Worm (Caenorhabditis elegans): Measurements from ENCODE around the gene F40C5.2.
"Not testable (repeated sequence)": the region's sequence is repeated elsewhere in the genome, so short reads cannot be mapped to it uniquely, and the experiment has no call there.

Gene F40C5.2

DNA sequence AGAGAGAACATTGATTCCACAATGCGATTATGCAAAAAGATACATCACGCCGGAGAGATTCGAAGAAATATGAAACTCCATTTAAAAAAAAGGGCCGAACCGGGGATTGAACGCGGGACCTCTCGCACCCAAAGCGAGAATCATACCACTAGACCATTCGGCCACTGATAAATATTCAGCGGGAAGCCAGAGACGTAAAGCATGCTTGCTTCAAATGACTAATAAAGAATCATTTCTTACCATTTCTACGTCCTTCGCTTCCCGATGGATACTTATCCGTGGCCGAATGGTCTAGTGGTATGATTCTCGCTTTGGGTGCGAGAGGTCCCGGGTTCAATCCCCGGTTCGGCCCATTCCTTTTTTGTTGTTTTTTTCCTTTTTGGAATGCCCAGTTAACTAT lies 17.4 kb downstream of the F40C5.2 start (continued):
- no peak for TF ChIP-seq ztf-22 (GFP tag; optimal IDR thresholded peaks at IDR 0.05)
- no peak for TF ChIP-seq pha-4 (tag; optimal IDR thresholded peaks at IDR 0.05)
- TF ChIP-seq tlf-1 (GFP tag; optimal IDR thresholded peaks at IDR 0.05) = no peak
- peak; percentile 55 for TF ChIP-seq snpc-3.4 (tag; optimal IDR thresholded peaks at IDR 0.05)
- TF ChIP-seq ceh-100 (GFP tag; IDR thresholded peaks at IDR 0.05) = no peak
- TF ChIP-seq egl-18 (GFP tag; IDR thresholded peaks at IDR 0.05) = no peak
- TF ChIP-seq rpc-1 (optimal IDR thresholded peaks at IDR 0.05) = peak; percentile 60
- peak; percentile 75 for TF ChIP-seq rpc-1 (tag; optimal IDR thresholded peaks at IDR 0.05)
- no peak for TF ChIP-seq ceh-58 (GFP tag; IDR thresholded peaks at IDR 0.05)
- TF ChIP-seq Y56A3A.18 (GFP tag; IDR thresholded peaks at IDR 0.05) = 0 out of 2 replicates have a peak, but pooled peaks have one; percentile 20
- TF ChIP-seq athp-1 (tag; optimal IDR thresholded peaks at IDR 0.05) = no peak

DNA sequence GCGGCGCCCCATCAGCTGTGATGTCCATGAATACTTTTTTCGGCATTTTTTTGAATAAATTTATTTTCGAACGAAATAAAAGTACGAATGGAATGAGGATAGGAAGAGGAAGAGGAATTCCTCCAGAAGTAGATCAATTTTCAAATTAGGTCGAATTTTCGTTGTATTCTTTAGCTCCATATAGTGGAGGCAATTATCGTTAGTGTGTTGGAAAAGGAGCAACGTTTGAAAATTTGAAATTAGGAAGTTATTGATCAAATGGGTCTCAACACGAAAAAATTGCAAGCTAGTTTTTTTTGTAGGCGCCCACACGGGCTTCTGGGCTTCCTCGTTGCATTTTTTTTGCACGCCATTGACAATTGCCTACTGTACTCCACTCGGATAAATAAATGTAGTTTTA lies 21.3 kb downstream of the F40C5.2 start, which contains the start of gene T22F3.12:
Gene T22F3.12, minus strand, starts transcription at position 101 of the 400 bp plus-strand sequence.
- TF ChIP-seq B0261.1 (tag; optimal IDR thresholded peaks at IDR 0.05) (no peak), ama-1 (optimal IDR thresholded peaks at IDR 0.05) (no peak), ama-1 (GFP tag; optimal IDR thresholded peaks at IDR 0.05) (no peak)

ce11 chrV:3594936-3595335 lies 24.1 kb downstream of the F40C5.2 start, which contains the start of gene srh-213:
srh-213 (minus strand) TSS chrV:3595036.
- TF ChIP-seq ceh-91 (GFP tag; IDR thresholded peaks at IDR 0.05) = no peak
- TF ChIP-seq tbx-9 (tag; optimal IDR thresholded peaks at IDR 0.05; ENCODE audit: borderline replicate concordance) = no peak
- TF ChIP-seq hlh-26 (GFP tag; conservative IDR thresholded peaks at IDR 0.05) = no peak
- TF ChIP-seq lag-1 (GFP tag; IDR thresholded peaks at IDR 0.05) = no peak
- TF ChIP-seq nhr-90 (tag; optimal IDR thresholded peaks at IDR 0.05) = no peak
- TF ChIP-seq hsf-1 (GFP tag; IDR thresholded peaks at IDR 0.05) = no peak
- no peak for TF ChIP-seq xnd-1 (tag; optimal IDR thresholded peaks at IDR 0.05)
- no peak for TF ChIP-seq ets-4 (GFP tag; optimal IDR thresholded peaks at IDR 0.05)
- TF ChIP-seq gei-17 (GFP tag; optimal IDR thresholded peaks at IDR 0.05) = no peak
- no peak for TF ChIP-seq lsl-1 (GFP tag; optimal IDR thresholded peaks at IDR 0.05)
- TF ChIP-seq Y79H2A.3 (GFP tag; conservative IDR thresholded peaks at IDR 0.05) = no peak
- TF ChIP-seq mxl-1 (tag; optimal IDR thresholded peaks at IDR 0.05) = no peak
- TF ChIP-seq nfyb-1 (GFP tag; IDR thresholded peaks at IDR 0.05) = no peak
- no peak for TF ChIP-seq attf-3 (GFP tag; conservative IDR thresholded peaks at IDR 0.05)
- no peak for TF ChIP-seq C17E4.6 (GFP tag; IDR thresholded peaks at IDR 0.05)
- no peak for TF ChIP-seq B0336.3 (GFP tag; IDR thresholded peaks at IDR 0.05)
- no peak for TF ChIP-seq ceh-27 (GFP tag; optimal IDR thresholded peaks at IDR 0.05)
- no peak for TF ChIP-seq D2030.7 (GFP tag; IDR thresholded peaks at IDR 0.05)

- not testable (repeated sequence) for TF ChIP-seq aptf-2 (GFP tag; conservative IDR thresholded peaks at IDR 0.05); die-1 (tag; optimal IDR thresholded peaks at IDR 0.05); rpc-1 (optimal IDR thresholded peaks at IDR 0.05); rpc-1 (tag; optimal IDR thresholded peaks at IDR 0.05)
These were observed 26.3 kb downstream of the F40C5.2 start, which contains the start of gene srh-212 for ce11 chrV:3597052-3597451. srh-212 (minus strand) TSS chrV:3597152.

DNA sequence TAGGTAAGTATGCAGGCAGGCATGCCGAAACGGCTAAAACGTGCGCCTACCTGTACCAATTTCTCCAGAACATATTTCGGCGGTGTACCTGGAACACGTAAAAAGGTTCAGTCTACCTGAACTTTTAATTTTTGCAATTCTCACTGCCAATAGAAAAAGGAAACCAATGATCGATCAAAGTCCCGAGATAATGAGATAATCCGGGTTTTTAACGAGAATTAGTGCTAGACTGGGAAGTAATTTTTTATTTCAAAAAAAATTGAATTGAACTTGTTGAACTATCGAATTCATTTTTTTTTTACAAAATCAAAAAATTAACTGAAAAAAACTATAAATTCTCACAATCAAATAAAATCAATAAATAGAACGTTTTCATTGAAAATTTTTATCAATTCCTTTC lies 29.8 kb downstream of the F40C5.2 start, which contains the start of gene T22F3.7:
Gene T22F3.7, minus strand, starts transcription at position 101 of the 400 bp plus-strand sequence.
- TF ChIP-seq dox-1 (GFP tag; IDR thresholded peaks at IDR 0.05) (no peak), snpc-1.1 (tag; optimal IDR thresholded peaks at IDR 0.05; ENCODE audit: insufficient read depth) (no peak), attf-6 (GFP tag; IDR thresholded peaks at IDR 0.05) (no peak), egl-18 (GFP tag; IDR thresholded peaks at IDR 0.05) (no peak), snpc-4 (GFP tag; optimal IDR thresholded peaks at IDR 0.05) (no peak), snpc-4 (tag; optimal IDR thresholded peaks at IDR 0.05) (no peak), snpc-3.4 (tag; optimal IDR thresholded peaks at IDR 0.05) (no peak), ama-1 (optimal IDR thresholded peaks at IDR 0.05) (no peak), ama-1 (GFP tag; optimal IDR thresholded peaks at IDR 0.05) (no peak), ceh-100 (GFP tag; IDR thresholded peaks at IDR 0.05) (no peak), pha-4 (tag; optimal IDR thresholded peaks at IDR 0.05) (no peak), lir-1 (GFP tag; conservative IDR thresholded peaks at IDR 0.05) (no peak)

Measured in whole organism, young adult.